Fruit fly (Drosophila melanogaster) whole organism, pupa: ENCODE results near the gene CG43610.

Experiments used
- CG10348 ChIP-seq: fragments of 200-800 bp; sonication (Bioruptor generic); IDR thresholded peaks from 2 replicates; pipeline ENCODE4 v1.3.6; 2022; ENCODE audit warnings: missing biosample characterization, missing genetic modification characterization
- CG12605 ChIP-seq: fragments of 200-800 bp; sonication (Bioruptor generic); IDR thresholded peaks from 2 replicates; pipeline ENCODE4 v1.3.6; 2022; ENCODE audit warnings: missing biosample characterization, missing genetic modification characterization
- CG13204 ChIP-seq: fragments of 200-800 bp; sonication (Bioruptor generic); optimal IDR thresholded peaks from 2 replicates; lab custom pipeline; 2018; ENCODE audit warnings: missing biosample characterization, mild to moderate bottlenecking, missing genetic modification characterization, moderate library complexity
- CG14655 ChIP-seq: fragments of 200-800 bp; sonication (Bioruptor generic); optimal IDR thresholded peaks from 3 replicates; lab custom pipeline; 2017; ENCODE audit warnings: mild to moderate bottlenecking, missing biosample characterization, missing genetic modification reagents, missing genetic modification characterization
- CG15710 ChIP-seq: fragments of 200-800 bp; sonication (Bioruptor generic); optimal IDR thresholded peaks from 2 replicates; lab custom pipeline; 2018; ENCODE audit warnings: missing biosample characterization, mild to moderate bottlenecking, missing genetic modification characterization, moderate library complexity
- CG17806 ChIP-seq: fragments of 200-800 bp; sonication (Bioruptor generic); optimal IDR thresholded peaks from 2 replicates; lab custom pipeline; 2018; ENCODE audit warnings: missing biosample characterization, mild to moderate bottlenecking, missing genetic modification characterization, moderate library complexity
- CG32121 ChIP-seq: fragments of 200-800 bp; sonication (Bioruptor generic); IDR thresholded peaks from 2 replicates; pipeline ENCODE4 v1.3.6; 2022; ENCODE audit warnings: missing biosample characterization, missing genetic modification characterization
- CG34367 ChIP-seq: fragments of 200-800 bp; sonication (Bioruptor generic); optimal IDR thresholded peaks from 2 replicates; lab custom pipeline; 2018; ENCODE audit warnings: missing biosample characterization, mild to moderate bottlenecking, missing genetic modification characterization
- CG4496 ChIP-seq: fragments of 200-800 bp; sonication (Bioruptor generic); IDR thresholded peaks from 3 replicates; pipeline ENCODE4 v1.3.6; 2022; ENCODE audit warnings: missing biosample characterization, missing genetic modification characterization
- CG8159 ChIP-seq: fragments of 200-800 bp; sonication (Bioruptor generic); optimal IDR thresholded peaks from 3 replicates; lab custom pipeline; 2018; ENCODE audit warnings: missing biosample characterization, mild to moderate bottlenecking, missing genetic modification characterization, moderate library complexity
- CG8301 ChIP-seq: fragments of 200-800 bp; sonication (Bioruptor generic); optimal IDR thresholded peaks from 2 replicates; lab custom pipeline; 2018; ENCODE audit warnings: missing biosample characterization, mild to moderate bottlenecking, missing genetic modification characterization
- CG9948 ChIP-seq: fragments of 200-800 bp; sonication (Bioruptor generic); optimal IDR thresholded peaks from 2 replicates; lab custom pipeline; 2018; ENCODE audit warnings: missing biosample characterization, mild to moderate bottlenecking, missing genetic modification characterization, moderate library complexity
- D1 ChIP-seq: fragments of 200-800 bp; sonication (Bioruptor generic); optimal IDR thresholded peaks from 2 replicates; lab custom pipeline; 2018; ENCODE audit warnings: missing biosample characterization, mild to moderate bottlenecking, missing genetic modification characterization, moderate library complexity
- EcR ChIP-seq: fragments of 200-800 bp; sonication (Bioruptor generic); optimal IDR thresholded peaks from 3 replicates; lab custom pipeline; 2019; ENCODE audit warnings: missing biosample characterization, missing genetic modification characterization, mild to moderate bottlenecking, moderate library complexity, missing genetic modification reagents
- Ets98B ChIP-seq: fragments of 200-800 bp; sonication (Bioruptor generic); IDR thresholded peaks from 2 replicates; pipeline ENCODE4 v1.3.6; 2022; ENCODE audit warnings: missing biosample characterization, missing genetic modification characterization
- Pif1A ChIP-seq: fragments of 200-800 bp; sonication (Bioruptor generic); optimal IDR thresholded peaks from 3 replicates; lab custom pipeline; 2016; ENCODE audit warnings: missing biosample characterization, missing genetic modification characterization
- Pif1B ChIP-seq: fragments of 200-800 bp; sonication (Bioruptor generic); optimal IDR thresholded peaks from 3 replicates; lab custom pipeline; 2016; ENCODE audit warnings: missing biosample characterization, missing genetic modification characterization
- Snoo ChIP-seq: fragments of 200-800 bp; sonication (Bioruptor generic); optimal IDR thresholded peaks from 3 replicates; lab custom pipeline; 2017; ENCODE audit warnings: missing biosample characterization, mild to moderate bottlenecking, missing genetic modification characterization, inconsistent platforms
- fd96Ca ChIP-seq: fragments of 200-800 bp; sonication (Bioruptor generic); IDR thresholded peaks from 3 replicates; pipeline ENCODE4 v1.3.6; 2022; ENCODE audit warnings: missing biosample characterization, missing genetic modification characterization
- gl ChIP-seq: fragments of 200-800 bp; sonication (Bioruptor generic); optimal IDR thresholded peaks from 2 replicates; lab custom pipeline; 2018; ENCODE audit warnings: missing biosample characterization, mild to moderate bottlenecking, missing genetic modification characterization
- rn ChIP-seq: fragments of 200-800 bp; sonication (Bioruptor generic); IDR thresholded peaks from 2 replicates; pipeline ENCODE4 v1.3.6; 2022; ENCODE audit warnings: missing biosample characterization, missing genetic modification characterization

CG43610 gene

DNA sequence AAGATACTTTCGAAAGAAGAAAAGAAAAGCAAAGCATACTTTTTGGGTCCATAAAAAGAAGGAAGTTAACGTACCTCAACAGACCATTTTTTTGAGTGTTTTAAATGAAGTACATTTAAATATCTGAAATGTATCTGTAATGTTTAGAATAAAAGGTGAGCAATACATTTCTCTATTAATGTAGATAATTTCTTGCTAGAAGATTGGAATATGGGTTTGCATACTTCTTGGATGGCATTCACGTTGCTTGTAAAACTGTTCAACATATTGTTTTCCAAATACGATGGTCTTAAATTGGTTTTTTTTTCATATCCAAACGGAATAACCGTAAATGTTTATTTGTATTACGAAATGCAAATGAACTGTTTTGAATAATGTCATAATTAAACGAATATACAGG lies 6.8 kb downstream of the CG43610 start, which contains the start of gene CG17375:
Gene CG17375 (minus strand): TSS at position 10 of the 400 bp plus-strand sequence.
- TF ChIP-seq Pif1B (GFP tag; lab: Kevin White, UChicago) = no peak
- no peak for TF ChIP-seq CG9948 (tag; lab: Kevin White, UChicago)
- no peak for TF ChIP-seq EcR (GFP tag; lab: Kevin White, UChicago)
- TF ChIP-seq CG34367 (tag; lab: Kevin White, UChicago) = no peak
- no peak for TF ChIP-seq Pif1A
- TF ChIP-seq fd96Ca = no peak
- TF ChIP-seq D1 (tag; lab: Kevin White, UChicago) = no peak
- no peak for TF ChIP-seq gl

- TF ChIP-seq CG4496 (GFP tag; lab: Robert Waterston, UW) (peak; percentile 30; the same call in 1 of the 3 replicates), rn (no peak)
Measured at dm6 chr2L:6817493-6817892, 18.5 kb downstream of the CG43610 start.

dm6 chr2L:6818357-6818756 lies 19.4 kb downstream of the CG43610 start:
- TF ChIP-seq CG8159 (tag; lab: Kevin White, UChicago) = no peak
- TF ChIP-seq rn = no peak
- no peak for TF ChIP-seq CG4496 (GFP tag; lab: Robert Waterston, UW)

DNA sequence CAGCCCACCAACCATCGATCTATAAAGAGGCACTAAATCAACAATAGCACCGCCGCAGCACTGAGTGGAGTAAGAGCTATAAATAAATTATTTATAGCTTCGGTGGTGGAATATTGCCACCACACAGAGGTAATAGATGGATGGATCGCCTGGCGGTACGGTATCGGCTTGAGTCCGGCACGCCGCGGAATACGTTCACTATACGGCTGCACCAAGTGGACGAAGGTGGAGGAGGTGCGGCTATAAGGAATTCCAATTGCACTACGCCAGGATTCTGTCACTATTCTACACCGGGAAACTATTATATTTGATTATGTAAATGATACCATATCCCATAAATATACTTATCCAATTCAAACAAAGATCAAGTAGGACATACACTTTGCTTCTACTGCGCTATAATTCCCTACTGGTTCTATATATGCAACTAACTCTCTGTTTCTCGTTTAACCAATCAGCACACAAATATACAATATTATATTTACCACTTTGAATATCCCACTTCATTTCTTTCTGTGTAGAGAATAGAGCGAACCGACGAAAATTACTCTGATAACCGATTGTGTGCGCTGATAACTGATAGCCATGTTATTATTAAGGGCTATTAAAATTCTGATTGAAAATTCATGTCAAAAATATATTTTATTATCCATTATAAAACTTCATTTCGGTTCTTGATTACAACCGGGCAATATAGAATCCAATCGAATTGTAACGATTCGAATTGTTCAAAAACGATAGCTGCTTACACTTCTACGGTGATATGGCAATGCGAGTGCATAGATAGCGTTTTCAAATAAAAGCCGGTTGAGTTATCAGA lies 20.4 kb downstream of the CG43610 start:
- TF ChIP-seq CG15710 (tag; lab: Kevin White, UChicago) = no peak
- no peak for TF ChIP-seq Pif1B (GFP tag; lab: Kevin White, UChicago)
- no peak for TF ChIP-seq rn
- no peak for TF ChIP-seq Pif1A
- no peak for TF ChIP-seq CG12605 (GFP tag; lab: Robert Waterston, UW)
- TF ChIP-seq Ets98B (GFP tag; lab: Robert Waterston, UW) = no peak
- TF ChIP-seq CG32121 = no peak
- no peak for TF ChIP-seq CG13204 (GFP tag; lab: Kevin White, UChicago)
- TF ChIP-seq Snoo = no peak
- TF ChIP-seq D1 (tag; lab: Kevin White, UChicago) = no peak
- TF ChIP-seq CG8159 (tag; lab: Kevin White, UChicago) = no peak
- no peak for TF ChIP-seq CG4496 (GFP tag; lab: Robert Waterston, UW)
- TF ChIP-seq CG10348 (GFP tag; lab: Robert Waterston, UW) = no peak
- no peak for TF ChIP-seq CG9948 (tag; lab: Kevin White, UChicago)
- no peak for TF ChIP-seq EcR (GFP tag; lab: Kevin White, UChicago)
- TF ChIP-seq CG17806 (tag; lab: Kevin White, UChicago) = no peak
- no peak for TF ChIP-seq CG14655 (GFP tag; lab: Kevin White, UChicago)
- TF ChIP-seq, all 21 proteins: peak for 0

DNA sequence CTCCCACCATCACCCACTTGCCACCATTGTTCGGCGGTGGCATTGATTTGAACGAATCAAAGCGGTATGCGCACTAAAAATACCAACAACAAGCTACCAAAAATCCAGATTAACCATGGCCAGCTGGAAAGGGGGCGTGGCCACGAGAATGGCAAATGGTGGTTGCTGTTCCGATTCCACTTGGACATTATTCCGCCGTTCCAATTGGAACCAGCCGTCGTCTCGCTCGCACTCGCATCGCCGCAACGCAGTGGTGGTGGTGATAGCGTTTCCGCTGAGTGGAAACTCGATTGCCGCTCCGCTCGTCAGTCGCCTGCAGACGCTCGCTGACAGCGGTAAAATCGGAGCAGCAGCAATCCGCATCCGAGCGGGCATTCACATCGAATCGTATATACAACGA lies 22.6 kb downstream of the CG43610 start, which contains the start of gene sens-2:
Gene sens-2 (plus strand): TSS at position 304 of the 400 bp plus-strand sequence.
- TF ChIP-seq fd96Ca = no peak
- no peak for TF ChIP-seq CG8301 (tag; lab: Kevin White, UChicago)
- no peak for TF ChIP-seq CG32121
- peak; percentile 33; the same call in 1 of the 3 replicates for TF ChIP-seq CG4496 (GFP tag; lab: Robert Waterston, UW)
- peak; percentile 9 for TF ChIP-seq CG13204 (GFP tag; lab: Kevin White, UChicago)
- TF ChIP-seq rn = no peak

DNA sequence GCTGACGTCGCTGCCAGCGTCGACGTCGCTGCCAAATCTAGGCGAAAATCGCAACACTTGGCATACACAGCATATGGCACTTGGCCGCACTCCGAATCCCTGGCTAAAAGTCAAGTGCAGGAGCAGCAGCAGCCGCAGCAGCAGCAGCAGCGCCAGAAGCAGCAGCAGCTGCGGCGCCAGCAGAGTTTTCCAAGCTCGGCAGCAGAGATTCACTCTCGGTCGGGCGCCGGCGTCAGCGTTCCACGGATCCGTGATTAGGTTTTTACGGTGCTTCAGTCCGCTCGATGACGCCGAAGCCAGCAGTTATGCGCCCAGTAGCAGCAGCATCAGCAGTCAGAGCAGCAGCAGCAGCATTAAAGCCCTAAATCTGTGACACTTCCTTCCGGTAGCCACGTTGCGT lies 23.0 kb downstream of the CG43610 start:
- TF ChIP-seq rn = no peak
- TF ChIP-seq CG32121 = no peak
- TF ChIP-seq gl = no peak
- TF ChIP-seq D1 (tag; lab: Kevin White, UChicago) = no peak
- no peak for TF ChIP-seq CG8301 (tag; lab: Kevin White, UChicago)
- no peak for TF ChIP-seq Pif1A
- no peak for TF ChIP-seq CG17806 (tag; lab: Kevin White, UChicago)
- no peak for TF ChIP-seq CG8159 (tag; lab: Kevin White, UChicago)
- no peak for TF ChIP-seq CG4496 (GFP tag; lab: Robert Waterston, UW)
- no peak for TF ChIP-seq Snoo
- no peak for TF ChIP-seq CG34367 (tag; lab: Kevin White, UChicago)
- no peak for TF ChIP-seq CG9948 (tag; lab: Kevin White, UChicago)

DNA sequence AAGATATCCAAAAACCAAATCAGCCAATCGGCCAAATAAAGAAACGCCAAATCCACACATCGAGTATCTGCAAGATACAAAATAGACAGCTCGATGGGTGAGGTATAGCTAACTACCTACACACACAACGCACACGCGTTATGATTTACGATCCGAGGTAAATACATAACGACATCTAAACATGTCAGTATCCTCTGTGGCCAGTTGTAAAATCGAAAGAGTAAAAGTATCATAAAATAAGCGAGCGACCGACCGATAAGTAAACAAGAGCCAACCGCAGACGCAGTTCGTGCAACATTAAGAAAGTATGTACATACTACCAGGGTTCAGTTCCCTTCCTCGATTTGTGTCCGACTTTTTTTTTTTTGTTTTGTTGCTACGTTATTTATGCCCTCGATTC lies 27.3 kb downstream of the CG43610 start:
- TF ChIP-seq Pif1A (no peak), CG4496 (GFP tag; lab: Robert Waterston, UW) (no peak), gl (no peak), CG8159 (tag; lab: Kevin White, UChicago) (no peak), Ets98B (GFP tag; lab: Robert Waterston, UW) (no peak), rn (no peak), CG17806 (tag; lab: Kevin White, UChicago) (no peak), CG32121 (no peak), CG12605 (GFP tag; lab: Robert Waterston, UW) (no peak), CG34367 (tag; lab: Kevin White, UChicago) (no peak), Pif1B (GFP tag; lab: Kevin White, UChicago) (no peak), CG14655 (GFP tag; lab: Kevin White, UChicago) (no peak), fd96Ca (no peak), D1 (tag; lab: Kevin White, UChicago) (no peak), CG15710 (tag; lab: Kevin White, UChicago) (no peak), CG10348 (GFP tag; lab: Robert Waterston, UW) (no peak), Snoo (no peak), EcR (GFP tag; lab: Kevin White, UChicago) (no peak), CG13204 (GFP tag; lab: Kevin White, UChicago) (no peak), CG8301 (tag; lab: Kevin White, UChicago) (no peak)
